Fruit fly (Drosophila melanogaster) whole organism, embryonic: Measurements from ENCODE around the gene CG42763.

Experiments used
- Bgb ChIP-seq: fragments of 200-800 bp; sonication (Bioruptor generic); IDR thresholded peaks from 2 replicates; pipeline ENCODE4 v1.3.6; 2022; ENCODE audit warnings: missing biosample characterization, missing genetic modification characterization; ENCODE audit not compliant: partially characterized antibody
- Bteb2 ChIP-seq: fragments of 200-800 bp; sonication (Bioruptor generic); optimal IDR thresholded peaks from 2 replicates; lab custom pipeline; 2016; ENCODE audit warnings: missing biosample characterization, missing genetic modification characterization
- CG10267 ChIP-seq: fragments of 200-800 bp; sonication (Bioruptor generic); optimal IDR thresholded peaks from 2 replicates; lab custom pipeline; 2018; ENCODE audit warnings: missing biosample characterization, mild to moderate bottlenecking, missing genetic modification characterization, moderate library complexity
- CG10431 ChIP-seq: fragments of 200-800 bp; sonication (Bioruptor generic); optimal IDR thresholded peaks from 3 replicates; lab custom pipeline; 2018; ENCODE audit warnings: missing biosample characterization, mild to moderate bottlenecking, missing genetic modification characterization
- CG11398 ChIP-seq: fragments of 200-800 bp; sonication (Bioruptor generic); optimal IDR thresholded peaks from 2 replicates; lab custom pipeline; 2016; ENCODE audit warnings: missing biosample characterization, missing genetic modification characterization
- CG12155 ChIP-seq: fragments of 200-800 bp; sonication (Bioruptor generic); optimal IDR thresholded peaks from 3 replicates; lab custom pipeline; 2016; ENCODE audit warnings: missing biosample characterization, missing genetic modification characterization
- CG12391 ChIP-seq: fragments of 200-800 bp; sonication (Bioruptor generic); optimal IDR thresholded peaks from 3 replicates; lab custom pipeline; 2018; ENCODE audit warnings: missing biosample characterization, mild to moderate bottlenecking, missing genetic modification characterization, moderate library complexity
- CG12769 ChIP-seq: fragments of 200-800 bp; sonication (Bioruptor generic); optimal IDR thresholded peaks from 2 replicates; lab custom pipeline; 2019; ENCODE audit warnings: missing biosample characterization, mild to moderate bottlenecking, missing genetic modification characterization, moderate library complexity
- CG12942 ChIP-seq: fragments of 200-800 bp; sonication (Bioruptor generic); optimal IDR thresholded peaks from 3 replicates; lab custom pipeline; 2016; ENCODE audit warnings: missing biosample characterization, missing genetic modification characterization
- CG13775 ChIP-seq: fragments of 200-800 bp; sonication (Bioruptor generic); optimal IDR thresholded peaks from 3 replicates; lab custom pipeline; 2017; ENCODE audit warnings: missing biosample characterization, mild to moderate bottlenecking, missing genetic modification characterization
- CG15073 ChIP-seq: fragments of 200-800 bp; sonication (Bioruptor generic); optimal IDR thresholded peaks from 2 replicates; lab custom pipeline; 2016; ENCODE audit warnings: missing biosample characterization, missing genetic modification characterization
- CG15514 ChIP-seq: fragments of 200-800 bp; sonication (Bioruptor generic); optimal IDR thresholded peaks from 3 replicates; lab custom pipeline; 2017; ENCODE audit warnings: missing biosample characterization, missing genetic modification characterization, mild to moderate bottlenecking, moderate library complexity, missing genetic modification reagents
- CG16813 ChIP-seq: fragments of 200-800 bp; sonication (Bioruptor generic); IDR thresholded peaks from 3 replicates; pipeline ENCODE4 v1.3.6; 2022; ENCODE audit warnings: missing biosample characterization, missing genetic modification characterization; ENCODE audit not compliant: partially characterized antibody
- CG17568 ChIP-seq: fragments of 200-800 bp; sonication (Bioruptor generic); optimal IDR thresholded peaks from 2 replicates; lab custom pipeline; 2018; ENCODE audit warnings: missing biosample characterization, mild to moderate bottlenecking, missing genetic modification characterization, moderate library complexity
- CG18476 ChIP-seq: fragments of 200-800 bp; sonication (Bioruptor generic); optimal IDR thresholded peaks from 2 replicates; lab custom pipeline; 2016; ENCODE audit warnings: missing biosample characterization, mild to moderate bottlenecking, missing genetic modification characterization
- CG3847 ChIP-seq: fragments of 200-800 bp; sonication (Bioruptor generic); IDR thresholded peaks from 2 replicates; pipeline ENCODE4 v1.3.6; 2022; ENCODE audit warnings: missing biosample characterization, missing genetic modification characterization
- CG4707 ChIP-seq: fragments of 200-800 bp; sonication (Bioruptor generic); optimal IDR thresholded peaks from 2 replicates; lab custom pipeline; 2018; ENCODE audit warnings: missing biosample characterization, mild to moderate bottlenecking, missing genetic modification characterization, moderate library complexity
- CG5245 ChIP-seq: fragments of 200-800 bp; sonication (Bioruptor generic); optimal IDR thresholded peaks from 3 replicates; lab custom pipeline; 2016; ENCODE audit warnings: missing biosample characterization, missing genetic modification characterization
- CG7357 ChIP-seq: fragments of 200-800 bp; sonication (Bioruptor generic); IDR thresholded peaks from 3 replicates; pipeline ENCODE4 v1.3.6; 2022; ENCODE audit warnings: missing biosample characterization, missing genetic modification characterization
- CG8944 ChIP-seq: fragments of 200-800 bp; sonication (Bioruptor generic); optimal IDR thresholded peaks from 3 replicates; lab custom pipeline; 2016; ENCODE audit warnings: missing biosample characterization, missing genetic modification characterization
- CG9437 ChIP-seq: fragments of 200-800 bp; sonication (Bioruptor generic); optimal IDR thresholded peaks from 2 replicates; lab custom pipeline; 2018; ENCODE audit warnings: missing biosample characterization, mild to moderate bottlenecking, missing genetic modification characterization
- CG9797 ChIP-seq: fragments of 200-800 bp; sonication (Bioruptor generic); optimal IDR thresholded peaks from 3 replicates; lab custom pipeline; 2018; ENCODE audit warnings: missing biosample characterization, mild to moderate bottlenecking, missing genetic modification characterization
- CG9876 ChIP-seq: fragments of 200-800 bp; sonication (Bioruptor generic); optimal IDR thresholded peaks from 2 replicates; lab custom pipeline; 2016; ENCODE audit warnings: missing biosample characterization, missing genetic modification characterization
- CTCF ChIP-seq: fragments of 200-800 bp; sonication (Bioruptor generic); optimal IDR thresholded peaks from 2 replicates; lab custom pipeline; 2017; ENCODE audit warnings: missing biosample characterization, mild to moderate bottlenecking, missing genetic modification characterization, moderate library complexity
- CrebB ChIP-seq: fragments of 200-800 bp; sonication (Bioruptor generic); optimal IDR thresholded peaks from 3 replicates; lab custom pipeline; 2018; ENCODE audit warnings: missing biosample characterization, mild to moderate bottlenecking, missing genetic modification characterization
- Dp ChIP-seq: fragments of 200-800 bp; sonication (Bioruptor generic); optimal IDR thresholded peaks from 2 replicates; lab custom pipeline; 2018; ENCODE audit warnings: missing biosample characterization, mild to moderate bottlenecking, missing genetic modification characterization, moderate library complexity
- Drgx ChIP-seq: fragments of 200-800 bp; sonication (Bioruptor generic); IDR thresholded peaks from 2 replicates; pipeline ENCODE4 v1.3.6; 2022; ENCODE audit warnings: missing biosample characterization, missing genetic modification characterization
- E2f2 ChIP-seq: fragments of 200-800 bp; sonication (Bioruptor generic); IDR thresholded peaks from 2 replicates; pipeline ENCODE4 v1.3.6; 2022; ENCODE audit warnings: missing biosample characterization, missing genetic modification characterization
- Eip74EF ChIP-seq, 2 experiments: fragments of 200-800 bp in 1 of 2; fragments of >200 bp in 1 of 2; sonication (Bioruptor generic) in 1 of 2; optimal IDR thresholded peaks; 2 replicates each; lab custom pipeline; 2017 to 2019; ENCODE audit warnings: missing biosample characterization in 2 of 2, missing genetic modification characterization in 2 of 2, mild to moderate bottlenecking in 1 of 2, moderate library complexity in 1 of 2
- H15 ChIP-seq: fragments of 200-800 bp; sonication (Bioruptor generic); IDR thresholded peaks from 3 replicates; pipeline ENCODE4 v1.3.6; 2022; ENCODE audit warnings: missing biosample characterization, missing genetic modification characterization
- MESR4 ChIP-seq: fragments of 200-800 bp; sonication (Bioruptor generic); optimal IDR thresholded peaks from 2 replicates; lab custom pipeline; 2018; ENCODE audit warnings: missing biosample characterization, mild to moderate bottlenecking, missing genetic modification characterization, moderate library complexity
- NC2β ChIP-seq: fragments of 200-800 bp; sonication (Bioruptor generic); optimal IDR thresholded peaks from 2 replicates; lab custom pipeline; 2016; ENCODE audit warnings: missing biosample characterization, missing genetic modification characterization
- crc ChIP-seq: fragments of 200-800 bp; sonication (Bioruptor generic); optimal IDR thresholded peaks from 2 replicates; lab custom pipeline; 2016; ENCODE audit warnings: missing biosample characterization, missing genetic modification characterization
- croc ChIP-seq: fragments of 200-800 bp; sonication (Bioruptor generic); conservative IDR thresholded peaks from 3 replicates; pipeline ENCODE4 v1.3.6; 2022; ENCODE audit warnings: missing biosample characterization, missing genetic modification characterization
- esg ChIP-seq: fragments of 200-800 bp; sonication (Bioruptor generic); conservative IDR thresholded peaks from 2 replicates; pipeline ENCODE4 v1.3.6; 2022; ENCODE audit warnings: missing biosample characterization, missing genetic modification characterization
- gem ChIP-seq: fragments of 200-800 bp; sonication (Bioruptor generic); optimal IDR thresholded peaks from 2 replicates; lab custom pipeline; 2019; ENCODE audit warnings: missing biosample characterization, mild to moderate bottlenecking, missing genetic modification characterization, moderate library complexity
- her ChIP-seq: fragments of 200-800 bp; sonication (Bioruptor generic); optimal IDR thresholded peaks from 2 replicates; lab custom pipeline; 2016; ENCODE audit warnings: missing biosample characterization, missing genetic modification characterization
- kay ChIP-seq: fragments of 200-800 bp; sonication (Bioruptor generic); optimal IDR thresholded peaks from 2 replicates; lab custom pipeline; 2016; ENCODE audit warnings: missing biosample characterization, missing genetic modification characterization
- kni ChIP-seq: fragments of 200-800 bp; sonication (Bioruptor generic); optimal IDR thresholded peaks from 3 replicates; lab custom pipeline; 2017; ENCODE audit warnings: mild to moderate bottlenecking, missing biosample characterization, missing genetic modification reagents, missing genetic modification characterization
- lbe ChIP-seq: fragments of 200-800 bp; sonication (Bioruptor generic); optimal IDR thresholded peaks from 2 replicates; lab custom pipeline; 2016; ENCODE audit warnings: missing biosample characterization, mild to moderate bottlenecking, missing genetic modification characterization
- lola ChIP-seq, 3 experiments: fragments of >200 bp in 2 of 3; fragments of 200-800 bp in 1 of 3; sonication (Bioruptor generic) in 1 of 3; optimal IDR thresholded peaks; 2 replicates each; lab custom pipeline; 2017 to 2019; ENCODE audit warnings: missing biosample characterization in 3 of 3, missing genetic modification characterization in 3 of 3, mild to moderate bottlenecking in 1 of 3, moderate library complexity in 1 of 3
- maf-S ChIP-seq: fragments of 200-800 bp; sonication (Bioruptor generic); optimal IDR thresholded peaks from 2 replicates; lab custom pipeline; 2016; ENCODE audit warnings: missing biosample characterization, missing genetic modification characterization
- org-1 ChIP-seq: fragments of 200-800 bp; sonication (Bioruptor generic); optimal IDR thresholded peaks from 2 replicates; lab custom pipeline; 2017; ENCODE audit warnings: missing biosample characterization, missing genetic modification characterization
- pzg ChIP-seq: fragments of 200-800 bp; sonication (Bioruptor generic); optimal IDR thresholded peaks from 3 replicates; lab custom pipeline; 2018; ENCODE audit warnings: missing biosample characterization, mild to moderate bottlenecking, missing genetic modification characterization, moderate library complexity
- rib ChIP-seq: fragments of 200-800 bp; sonication (Bioruptor generic); IDR thresholded peaks from 2 replicates; pipeline ENCODE4 v1.3.6; 2022; ENCODE audit warnings: missing biosample characterization, missing genetic modification characterization
- run ChIP-seq: fragments of 200-800 bp; sonication (Bioruptor generic); optimal IDR thresholded peaks from 3 replicates; lab custom pipeline; 2018; ENCODE audit warnings: missing biosample characterization, mild to moderate bottlenecking, missing genetic modification characterization
- salm ChIP-seq: fragments of 200-800 bp; sonication (Bioruptor generic); optimal IDR thresholded peaks from 2 replicates; lab custom pipeline; 2018; ENCODE audit warnings: missing biosample characterization, mild to moderate bottlenecking, missing genetic modification characterization
- slbo ChIP-seq: fragments of 200-800 bp; sonication (Bioruptor generic); IDR thresholded peaks from 2 replicates; pipeline ENCODE4 v1.3.6; 2022; ENCODE audit warnings: missing biosample characterization, missing genetic modification characterization
- sr ChIP-seq: fragments of 200-800 bp; sonication (Bioruptor generic); IDR thresholded peaks from 3 replicates; pipeline ENCODE4 v1.3.6; 2022; ENCODE audit warnings: missing biosample characterization, missing genetic modification characterization
- tx ChIP-seq: fragments of 200-800 bp; sonication (Bioruptor generic); optimal IDR thresholded peaks from 2 replicates; lab custom pipeline; 2016; ENCODE audit warnings: missing biosample characterization, missing genetic modification characterization
- yki ChIP-seq: fragments of >200 bp; optimal IDR thresholded peaks from 3 replicates; lab custom pipeline; 2018

The CG42763 gene

DNA sequence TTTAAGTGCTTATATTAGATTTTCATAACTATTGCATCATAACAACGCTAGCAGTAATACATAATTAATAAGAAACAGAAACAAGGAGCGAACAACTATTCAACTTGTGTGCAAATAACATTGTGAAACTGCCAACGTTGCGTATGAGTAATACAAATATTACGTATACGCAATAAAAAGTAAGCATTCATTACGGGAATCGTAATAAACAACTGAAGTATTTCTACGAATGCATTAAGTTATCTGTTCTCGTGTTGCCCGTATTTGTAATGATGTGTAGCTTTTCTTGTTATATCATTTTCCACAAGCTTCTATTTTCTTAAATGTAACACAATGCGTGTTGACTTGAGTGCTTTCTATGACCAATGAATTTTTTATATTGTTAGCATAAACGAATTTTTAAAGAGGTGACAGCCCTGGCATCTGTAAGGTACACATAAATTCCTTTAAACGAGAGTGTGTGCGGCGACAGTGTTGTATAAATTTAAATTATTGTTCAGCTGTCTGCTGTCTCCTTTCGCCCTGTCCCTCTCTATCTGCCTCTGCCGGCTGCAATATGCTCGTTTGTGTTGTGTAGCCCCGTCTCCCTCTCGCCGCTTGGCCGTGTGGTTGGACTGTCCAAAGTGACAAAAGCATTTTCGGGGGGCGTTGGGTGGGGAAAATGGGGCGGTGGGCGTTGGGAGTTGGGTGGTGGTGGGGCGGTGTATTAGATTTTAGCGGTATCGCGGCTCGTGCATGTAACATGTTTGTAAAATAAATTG is 45.1 kb downstream of the CG42763 start (continued):
- TF ChIP-seq CG11398 (GFP tag; lab: Kevin White, UChicago) (no peak), CG10267 (no peak), MESR4 (GFP tag; lab: Kevin White, UChicago) (no peak), lola (GFP tag; optimal IDR thresholded peaks at IDR 0.05; lab: Kevin White, UChicago) (no peak), CG7357 (no peak), sr (GFP tag; lab: Robert Waterston, UW) (peak; percentile 87), rib (GFP tag; lab: Robert Waterston, UW) (peak; percentile 18; the same call in 1 of the 2 replicates), CrebB (no peak), CG17568 (GFP tag; lab: Kevin White, UChicago) (no peak), CG12769 (tag; lab: Kevin White, UChicago) (peak; percentile 66), Drgx (GFP tag; lab: Robert Waterston, UW) (no peak), maf-S (no peak), her (GFP tag; lab: Kevin White, UChicago) (no peak), CG9876 (GFP tag; lab: Kevin White, UChicago) (no peak), CG16813 (no peak), CG3847 (GFP tag; lab: Robert Waterston, UW) (0 out of 2 replicates have a peak, but pooled peaks have one; percentile 21), CG12391 (tag; lab: Kevin White, UChicago) (no peak), CG12942 (GFP tag; lab: Kevin White, UChicago) (no peak), tx (GFP tag; lab: Kevin White, UChicago) (no peak), CG9797 (GFP tag; lab: Kevin White, UChicago) (no peak), Dp (GFP tag; lab: Kevin White, UChicago) (no peak), CG12155 (GFP tag; lab: Kevin White, UChicago) (no peak), crc (GFP tag; lab: Kevin White, UChicago) (no peak), kni (GFP tag; lab: Kevin White, UChicago) (no peak), CG15514 (no peak), slbo (GFP tag; lab: Robert Waterston, UW) (no peak), NC2β (no peak), CG13775 (GFP tag; lab: Kevin White, UChicago) (no peak), yki (lab: Kevin White, UChicago) (no peak), pzg (no peak), CG4707 (GFP tag; lab: Kevin White, UChicago) (no peak), CG18476 (GFP tag; lab: Kevin White, UChicago) (no peak), salm (no peak), run (tag; lab: Kevin White, UChicago) (no peak), CG10431 (GFP tag; lab: Kevin White, UChicago) (no peak), CG5245 (GFP tag; lab: Kevin White, UChicago) (no peak), kay (GFP tag; lab: Kevin White, UChicago) (no peak), CG15073 (GFP tag; lab: Kevin White, UChicago) (no peak), E2f2 (GFP tag; lab: Robert Waterston, UW) (no peak), CG9437 (GFP tag; lab: Kevin White, UChicago) (peak; percentile 42), croc (GFP tag; lab: Robert Waterston, UW) (no peak), CG8944 (GFP tag; lab: Kevin White, UChicago) (no peak), gem (tag; lab: Kevin White, UChicago) (no peak), esg (no peak), Bgb (0 out of 2 replicates have a peak, but pooled peaks have one; percentile 25), org-1 (GFP tag; lab: Kevin White, UChicago) (no peak), lbe (GFP tag; lab: Kevin White, UChicago) (no peak), H15 (GFP tag; lab: Robert Waterston, UW) (no peak), Eip74EF (GFP tag; optimal IDR thresholded peaks at IDR 0.05; lab: Kevin White, UChicago) (no peak), CTCF (GFP tag; lab: Kevin White, UChicago) (no peak), Bteb2 (GFP tag; lab: Kevin White, UChicago) (no peak)
